Fruit fly (Drosophila melanogaster): ENCODE measurements around the gene isoQC.
A peak's percentile ranks its signal among the peaks of the same experiment; 100 is the strongest.

Gene isoQC

DNA sequence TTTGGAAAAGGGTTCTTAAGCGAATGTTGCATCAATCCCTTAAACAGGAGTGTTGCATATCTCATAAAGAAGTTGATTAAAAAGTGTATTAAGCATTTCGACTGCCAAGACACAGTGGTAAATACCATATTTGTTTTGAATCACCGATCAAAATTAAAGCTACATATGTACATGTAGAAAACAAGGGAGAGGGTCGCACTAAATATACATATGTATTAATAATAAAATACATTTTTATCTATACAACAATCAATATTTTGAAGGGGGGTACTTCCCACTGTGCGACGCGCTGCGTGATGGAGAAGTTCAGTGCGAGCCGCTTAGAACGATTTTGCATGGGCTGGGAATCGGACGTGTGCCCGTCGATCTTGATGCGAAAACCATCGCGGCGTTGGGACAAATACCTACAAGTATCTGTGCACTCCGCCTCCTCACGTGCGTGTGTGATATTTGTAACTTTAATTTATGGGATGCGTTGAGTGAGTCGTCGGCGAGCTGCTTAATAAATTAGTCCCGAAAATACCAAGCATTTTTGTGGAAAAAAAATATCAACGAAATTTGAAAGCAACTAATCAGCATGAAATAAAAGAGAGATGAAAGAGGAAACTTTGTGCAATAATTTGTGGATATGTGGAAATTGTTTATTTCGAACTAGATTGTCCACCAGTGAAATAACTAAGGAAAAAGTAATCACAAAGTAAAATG lies 29.3 kb upstream of the isoQC start (continued):
- peak; percentile 80 for TF ChIP-seq CG16779 (tag; optimal IDR thresholded peaks at IDR 0.05)
- TF ChIP-seq OdsH (GFP tag; optimal IDR thresholded peaks at IDR 0.05) = peak; percentile 94
- TF ChIP-seq CG8119 (GFP tag; IDR thresholded peaks at IDR 0.05) = peak; percentile 86
- peak; percentile 81 for TF ChIP-seq Hr39 (GFP tag; optimal IDR thresholded peaks at IDR 0.05)
- TF ChIP-seq Ets96B (tag; optimal IDR thresholded peaks at IDR 0.05) = peak; percentile 82
- TF ChIP-seq lz (GFP tag; optimal IDR thresholded peaks at IDR 0.05) = peak; percentile 84
- TF ChIP-seq CG3032 (tag; optimal IDR thresholded peaks at IDR 0.05) = peak; percentile 73
- peak; percentile 92 for TF ChIP-seq achi (GFP tag; optimal IDR thresholded peaks at IDR 0.05)
- peak; percentile 96 for TF ChIP-seq Eip78C (GFP tag)
- TF ChIP-seq salr (GFP tag; optimal IDR thresholded peaks at IDR 0.05) = peak; percentile 68 to 91
- TF ChIP-seq pdm3 (GFP tag; optimal IDR thresholded peaks at IDR 0.05) = peak; percentile 82
- peak; percentile 80 for TF ChIP-seq spab (GFP tag; optimal IDR thresholded peaks at IDR 0.05)
- TF ChIP-seq Ets21C (GFP tag; optimal IDR thresholded peaks at IDR 0.05) = peak; percentile 71
- TF ChIP-seq CG10669 (GFP tag; optimal IDR thresholded peaks at IDR 0.05) = peak; percentile 85
- no peak for TF ChIP-seq Hr38 (GFP tag; optimal IDR thresholded peaks at IDR 0.05)
- peak; percentile 92 for TF ChIP-seq acj6 (GFP tag; optimal IDR thresholded peaks at IDR 0.05)
- peak; percentile 75 for TF ChIP-seq Eip93F (GFP tag; optimal IDR thresholded peaks at IDR 0.05)
- peak; percentile 71 for TF ChIP-seq fd85E (GFP tag; optimal IDR thresholded peaks at IDR 0.05)
- TF ChIP-seq fd59A (GFP tag; optimal IDR thresholded peaks at IDR 0.05) = peak; percentile 64
- peak; percentile 80 for TF ChIP-seq CG11902 (GFP tag; optimal IDR thresholded peaks at IDR 0.05)
- peak; percentile 86 for TF ChIP-seq CG6276 (GFP tag; optimal IDR thresholded peaks at IDR 0.05)
- TF ChIP-seq CG6163 (GFP tag; IDR thresholded peaks at IDR 0.05) = peak; percentile 95
- peak; percentile 77 for TF ChIP-seq Hr4 (GFP tag; optimal IDR thresholded peaks at IDR 0.05)
- peak; percentile 87 for TF ChIP-seq Met (GFP tag; optimal IDR thresholded peaks at IDR 0.05)
- TF ChIP-seq dac (GFP tag; optimal IDR thresholded peaks at IDR 0.05) = peak; percentile 80
- TF ChIP-seq CG7368 (GFP tag; optimal IDR thresholded peaks at IDR 0.05) = peak; percentile 89
- peak; percentile 75 for TF ChIP-seq CG31627 (GFP tag; optimal IDR thresholded peaks at IDR 0.05)
- peak; percentile 93 for TF ChIP-seq esn (GFP tag; optimal IDR thresholded peaks at IDR 0.05)
- TF ChIP-seq CG32006 (GFP tag; optimal IDR thresholded peaks at IDR 0.05) = peak; percentile 91

DNA sequence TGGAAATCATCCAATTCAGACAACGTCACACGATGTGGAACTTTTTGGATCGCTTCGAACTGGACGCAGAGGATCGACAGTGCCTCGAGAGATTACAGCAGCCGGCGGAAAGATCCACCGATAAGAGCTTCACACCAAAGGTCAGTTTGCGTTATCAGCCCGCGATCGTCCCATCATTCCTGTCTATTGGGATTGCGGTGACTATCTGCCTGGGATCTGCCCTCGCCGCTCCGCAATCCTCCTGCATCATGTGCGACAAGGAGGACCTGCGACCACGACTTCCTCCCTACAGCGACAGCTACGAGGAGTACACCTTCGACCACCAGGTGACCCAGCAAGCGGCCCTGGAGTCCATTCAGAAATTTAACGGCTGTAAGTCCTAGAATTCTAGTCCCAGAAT lies 28.2 kb upstream of the isoQC start:
- TF ChIP-seq Eip78C (GFP tag) (no peak), acj6 (GFP tag; optimal IDR thresholded peaks at IDR 0.05) (no peak), CG10669 (GFP tag; optimal IDR thresholded peaks at IDR 0.05) (no peak), eg (GFP tag; IDR thresholded peaks at IDR 0.05) (no peak), esn (GFP tag; optimal IDR thresholded peaks at IDR 0.05) (no peak), achi (GFP tag; optimal IDR thresholded peaks at IDR 0.05) (no peak), CG6163 (GFP tag; IDR thresholded peaks at IDR 0.05) (0 out of 3 replicates have a peak, but pooled peaks have one; percentile 22), svp (GFP tag) (peak; percentile 96)

DNA sequence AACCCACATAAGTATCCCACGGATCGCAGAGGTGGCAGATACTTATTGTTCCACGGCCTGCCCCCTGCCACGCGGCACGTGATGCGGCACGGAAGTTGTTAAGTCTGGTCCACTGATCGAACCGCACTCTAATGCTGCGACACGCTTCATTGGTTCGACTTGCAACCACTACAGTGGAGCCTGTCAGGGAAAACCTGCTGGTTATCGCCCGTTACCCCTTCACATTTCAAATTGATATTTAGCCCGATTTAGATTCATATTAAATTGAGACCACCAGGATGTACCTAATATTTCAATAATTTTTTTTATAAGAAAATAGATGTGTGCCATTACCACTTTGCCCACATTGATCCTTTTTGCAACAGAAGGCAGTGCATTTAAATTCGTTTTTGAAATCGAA lies 26.9 kb upstream of the isoQC start:
- TF ChIP-seq Ets96B (tag; optimal IDR thresholded peaks at IDR 0.05) (no peak), Sox14 (GFP tag; optimal IDR thresholded peaks at IDR 0.05) (peak; percentile 2), Hr38 (GFP tag; optimal IDR thresholded peaks at IDR 0.05) (no peak), CG6854 (GFP tag; optimal IDR thresholded peaks at IDR 0.05) (no peak), Gug (GFP tag; IDR thresholded peaks at IDR 0.05) (no peak), CG9139 (GFP tag; optimal IDR thresholded peaks at IDR 0.05) (no peak), acj6 (GFP tag; optimal IDR thresholded peaks at IDR 0.05) (peak; percentile 18), CG16779 (tag; optimal IDR thresholded peaks at IDR 0.05) (no peak), dac (GFP tag; optimal IDR thresholded peaks at IDR 0.05) (no peak), CG8632 (GFP tag; optimal IDR thresholded peaks at IDR 0.05) (no peak), Lpt (GFP tag; optimal IDR thresholded peaks at IDR 0.05) (no peak), fkh (GFP tag; optimal IDR thresholded peaks at IDR 0.05) (no peak), Eip78C (GFP tag) (peak; percentile 13), CG10669 (GFP tag; optimal IDR thresholded peaks at IDR 0.05) (no peak), topi (GFP tag; optimal IDR thresholded peaks at IDR 0.05) (no peak), fd59A (GFP tag; optimal IDR thresholded peaks at IDR 0.05) (no peak), CG31627 (GFP tag; optimal IDR thresholded peaks at IDR 0.05) (no peak), Eip93F (GFP tag; optimal IDR thresholded peaks at IDR 0.05) (no peak), CG1621 (tag; optimal IDR thresholded peaks at IDR 0.05) (no peak), CG3032 (tag; optimal IDR thresholded peaks at IDR 0.05) (no peak), CG10631 (GFP tag; optimal IDR thresholded peaks at IDR 0.05) (no peak), Ets21C (GFP tag; optimal IDR thresholded peaks at IDR 0.05) (no peak), pdm3 (GFP tag; optimal IDR thresholded peaks at IDR 0.05) (peak; percentile 52), svp (GFP tag) (peak; percentile 48), CG6792 (GFP tag; optimal IDR thresholded peaks at IDR 0.05) (no peak), net (GFP tag; optimal IDR thresholded peaks at IDR 0.05) (peak; percentile 16), CG4318 (GFP tag; optimal IDR thresholded peaks at IDR 0.05) (no peak), Blimp-1 (GFP tag; optimal IDR thresholded peaks at IDR 0.05) (no peak), vri (GFP tag; optimal IDR thresholded peaks at IDR 0.05) (no peak), Hr4 (GFP tag; optimal IDR thresholded peaks at IDR 0.05) (peak; percentile 52)
